Worm (Caenorhabditis elegans): ENCODE results near the gene idpp-8.

ce11 chrII:10288926-10289325 is 26.4 kb upstream of the idpp-8 start:
- TF ChIP-seq skn-1 (tag; optimal IDR thresholded peaks at IDR 0.05) (no peak), nhr-11 (tag; optimal IDR thresholded peaks at IDR 0.05) (no peak), blmp-1 (tag; optimal IDR thresholded peaks at IDR 0.05; ENCODE audit: insufficient read depth) (no peak), nhr-23 (tag; optimal IDR thresholded peaks at IDR 0.05) (no peak), nhr-12 (tag; optimal IDR thresholded peaks at IDR 0.05) (no peak), ceh-82 (tag; optimal IDR thresholded peaks at IDR 0.05) (no peak), ztf-4 (tag; optimal IDR thresholded peaks at IDR 0.05) (no peak)

All from whole organism, L2 larva.